Worm (Caenorhabditis elegans) whole organism, early embryonic: ENCODE measurements around the gene egl-47.

Source experiments
- F13C5.2 ChIP-seq: sonication (generic microtip); optimal IDR thresholded peaks from 2 replicates; lab custom pipeline; 2017; ENCODE audit warnings: mild to moderate bottlenecking, missing genetic modification characterization, inconsistent platforms, missing compliant biosample characterization
- ets-7 ChIP-seq: sonication (generic microtip); optimal IDR thresholded peaks from 2 replicates; lab custom pipeline; 2016; ENCODE audit warnings: missing genotype, missing genetic modification characterization, missing compliant biosample characterization

ce11 chrV:9952396-9952795 lies 53.0 kb downstream of the egl-47 start, which contains the start of gene mam-5:
- TF ChIP-seq ets-7 (tag; lab: Kevin White, UChicago) (no peak), F13C5.2 (tag; lab: Kevin White, UChicago) (no peak)
